Fruit fly (Drosophila melanogaster) whole organism, wandering third instar larva: Measurements from ENCODE around the gene REPTOR.

Experiments
- Abd-B ChIP-seq: fragments of >200 bp; optimal IDR thresholded peaks from 2 replicates; lab custom pipeline; 2017; ENCODE audit warnings: missing biosample characterization, missing genetic modification characterization
- CG32264 ChIP-seq: fragments of 200-800 bp; sonication (Bioruptor generic); optimal IDR thresholded peaks from 2 replicates; lab custom pipeline; 2016; ENCODE audit warnings: missing biosample characterization, missing genetic modification characterization
- CG9705 ChIP-seq: fragments of 200-800 bp; sonication (Bioruptor generic); optimal IDR thresholded peaks from 2 replicates; lab custom pipeline; 2018; ENCODE audit warnings: missing biosample characterization, mild to moderate bottlenecking, missing genetic modification characterization
- Dif ChIP-seq: fragments of 200-275, 200-300 bp; sonication (Bioruptor generic); optimal IDR thresholded peaks from 2 replicates; lab custom pipeline; 2018; ENCODE audit warnings: missing biosample characterization, missing genetic modification characterization; ENCODE audit not compliant: partially characterized antibody
- GATAd ChIP-seq: sonication (Bioruptor generic); optimal IDR thresholded peaks from 2 replicates; lab custom pipeline; 2016; ENCODE audit warnings: missing biosample characterization, missing genetic modification characterization
- Hr83 ChIP-seq: fragments of 200-300 bp; sonication (Bioruptor generic); optimal IDR thresholded peaks from 2 replicates; lab custom pipeline; 2016; ENCODE audit warnings: missing biosample characterization, mild to moderate bottlenecking, missing genetic modification characterization, moderate library complexity; ENCODE audit not compliant: poor library complexity, severe bottlenecking
- Mio ChIP-seq: sonication (Bioruptor generic); optimal IDR thresholded peaks from 2 replicates; lab custom pipeline; 2016; ENCODE audit warnings: missing biosample characterization, missing genetic modification characterization
- Myc ChIP-seq: fragments of >200 bp; optimal IDR thresholded peaks from 2 replicates; lab custom pipeline; 2017
- N ChIP-seq: fragments of >200 bp; optimal IDR thresholded peaks from 2 replicates; lab custom pipeline; 2018; ENCODE audit warnings: missing biosample characterization, missing external identifiers, missing genetic modification characterization
- OdsH ChIP-seq: fragments of 200-800 bp; sonication (Bioruptor generic); optimal IDR thresholded peaks from 2 replicates; lab custom pipeline; 2016; ENCODE audit warnings: missing biosample characterization, mild to moderate bottlenecking, missing genetic modification characterization
- Rel ChIP-seq, 2 experiments: fragments of 200-800 bp; sonication (Bioruptor generic) in 1 of 2; optimal IDR thresholded peaks; 2 replicates in 1 of 2; 3 replicates in 1 of 2; lab custom pipeline; 2016 to 2019; ENCODE audit warnings: mild to moderate bottlenecking in 2 of 2, missing biosample characterization in 2 of 2, missing genetic modification characterization in 2 of 2, moderate library complexity in 1 of 2
- brk ChIP-seq: fragments of 200-800 bp; sonication (Bioruptor generic); optimal IDR thresholded peaks from 2 replicates; lab custom pipeline; 2016; ENCODE audit warnings: missing biosample characterization, mild to moderate bottlenecking, missing genetic modification characterization
- dl ChIP-seq, 2 experiments: fragments of 175-275, 200-275 bp in 1 of 2; fragments of 200-275 bp in 1 of 2; sonication (Bioruptor generic); optimal IDR thresholded peaks; lab custom pipeline; 2018; ENCODE audit warnings: mild to moderate bottlenecking in 2 of 2, missing biosample characterization in 2 of 2, missing genetic modification characterization in 2 of 2, moderate library complexity in 2 of 2; ENCODE audit not compliant: partially characterized antibody in 2 of 2, insufficient read depth in 1 of 2
- dsf ChIP-seq: sonication (Bioruptor generic); optimal IDR thresholded peaks from 2 replicates; lab custom pipeline; 2016; ENCODE audit warnings: missing biosample characterization, missing genetic modification characterization, borderline replicate concordance
- foxo ChIP-seq, 2 experiments: fragments of 200-800 bp; sonication (Bioruptor generic); optimal IDR thresholded peaks; 2 replicates in 1 of 2; 3 replicates in 1 of 2; lab custom pipeline; 2016 to 2017; ENCODE audit warnings: missing biosample characterization in 2 of 2, missing genetic modification characterization in 2 of 2
- psq ChIP-seq: fragments of 200-800 bp; sonication (Bioruptor generic); optimal IDR thresholded peaks from 3 replicates; lab custom pipeline; 2017; ENCODE audit warnings: missing biosample characterization, mild to moderate bottlenecking, missing genetic modification characterization, moderate library complexity
- sage ChIP-seq: fragments of 200-800 bp; sonication (Bioruptor generic); optimal IDR thresholded peaks from 2 replicates; lab custom pipeline; 2016; ENCODE audit warnings: missing biosample characterization, mild to moderate bottlenecking, missing genetic modification characterization
- usp ChIP-seq: fragments of >200 bp; optimal IDR thresholded peaks from 2 replicates; lab custom pipeline; 2017; ENCODE audit warnings: missing biosample characterization, missing genetic modification characterization
- woc ChIP-seq: sonication (Bioruptor generic); optimal IDR thresholded peaks from 2 replicates; lab custom pipeline; 2016; ENCODE audit warnings: missing biosample characterization, mild to moderate bottlenecking, missing genetic modification characterization

REPTOR gene

dm6 chr3R:24514652-24515328, 67.9 kb downstream of the REPTOR start, which contains the start of the genes nAChRbeta2 and DZIP1:
Gene nAChRbeta2, minus strand, starts transcription at chr3R:24515106.
Gene DZIP1, plus strand, starts transcription at chr3R:24515278.
- TF ChIP-seq dsf (no peak), usp (no peak), N (GFP tag; lab: Kevin White, UChicago) (no peak), psq (GFP tag; lab: Kevin White, UChicago) (no peak), sage (GFP tag; lab: Kevin White, UChicago) (no peak), OdsH (GFP tag; lab: Kevin White, UChicago) (no peak), foxo (GFP tag; optimal IDR thresholded peaks at IDR 0.05; lab: Kevin White, UChicago) (no peak), CG9705 (no peak), brk (GFP tag; lab: Kevin White, UChicago) (no peak), Abd-B (GFP tag; lab: Kevin White, UChicago) (no peak), Hr83 (GFP tag; lab: Kevin White, UChicago) (no peak), Myc (lab: Kevin White, UChicago) (no peak), dl (GFP tag; optimal IDR thresholded peaks at IDR 0.05; lab: Kevin White, UChicago; ENCODE audit: insufficient read depth in 1 of 2, partially characterized antibody in 2 of 2) (no peak), Dif (GFP tag; lab: Kevin White, UChicago) (no peak), Rel (GFP tag; optimal IDR thresholded peaks at IDR 0.05; lab: Kevin White, UChicago) (no peak), Rel (tag; optimal IDR thresholded peaks at IDR 0.05; lab: Kevin White, UChicago) (no peak), CG32264 (no peak), GATAd (GFP tag; lab: Kevin White, UChicago) (no peak), Mio (no peak), woc (GFP tag; lab: Kevin White, UChicago) (no peak)
